5 fruit fly cellular contexts compared by ENCODE assay signal in genomic region chrX:5061989-5062388, dm6.
TF ChIP-seq lines count a peak whose summit lies in the region.

No protein-coding gene starts in this region.

- TF ChIP-seq CTCF in whole organism, embryonic (GFP tag; optimal IDR thresholded peaks at IDR 0.05; lab: Kevin White, UChicago) = no peak

TF ChIP-seq in whole organism, adult, 20 proteins besides CTCF, POLR2A, EP300 and RAD21:
- TF ChIP-seq CG14711 (tag; optimal IDR thresholded peaks at IDR 0.05; lab: Kevin White, UChicago) (peak; percentile 11), Clk (GFP tag; optimal IDR thresholded peaks at IDR 0.05; lab: Kevin White, UChicago) (no peak), CG7045 (GFP tag; optimal IDR thresholded peaks at IDR 0.05; lab: Kevin White, UChicago) (no peak)

TF ChIP-seq in whole organism, embryonic, 481 proteins besides CTCF, POLR2A, EP300 and RAD21 (continues in another document):
- no peak for TF ChIP-seq toy (GFP tag; IDR thresholded peaks at IDR 0.05; lab: Robert Waterston, UW)
- no peak for TF ChIP-seq MTF-1 (GFP tag; optimal IDR thresholded peaks at IDR 0.05; lab: Kevin White, UChicago; ENCODE audit: borderline replicate concordance)
- TF ChIP-seq CG12391 (tag; optimal IDR thresholded peaks at IDR 0.05; lab: Kevin White, UChicago) = peak; percentile 17
- no peak for TF ChIP-seq CG30403 (GFP tag; optimal IDR thresholded peaks at IDR 0.05; lab: Kevin White, UChicago)
- TF ChIP-seq CG9727 (GFP tag; optimal IDR thresholded peaks at IDR 0.05; lab: Kevin White, UChicago) = peak; percentile 24
- TF ChIP-seq cwo (GFP tag; optimal IDR thresholded peaks at IDR 0.05; lab: Kevin White, UChicago) = no peak
- TF ChIP-seq ems (GFP tag; optimal IDR thresholded peaks at IDR 0.05; lab: Kevin White, UChicago) = no peak
- TF ChIP-seq CG14860 (GFP tag; IDR thresholded peaks at IDR 0.05; lab: Robert Waterston, UW; ENCODE audit: partially characterized antibody) = no peak
- TF ChIP-seq nmo (GFP tag; optimal IDR thresholded peaks at IDR 0.05; lab: Kevin White, UChicago) = no peak
- TF ChIP-seq CG8281 (tag; optimal IDR thresholded peaks at IDR 0.05; lab: Kevin White, UChicago) = no peak
- peak; percentile 25; the same call in 1 of the 3 replicates for TF ChIP-seq dysf (GFP tag; IDR thresholded peaks at IDR 0.05; lab: Robert Waterston, UW)
- TF ChIP-seq Doc2 (GFP tag; IDR thresholded peaks at IDR 0.05; lab: Robert Waterston, UW) = no peak
- TF ChIP-seq Hr39 (optimal IDR thresholded peaks at IDR 0.05; lab: Kevin White, UChicago) = no peak
- peak; percentile 16 for TF ChIP-seq pum (GFP tag; optimal IDR thresholded peaks at IDR 0.05; lab: Kevin White, UChicago)
- TF ChIP-seq br (optimal IDR thresholded peaks at IDR 0.05; lab: Kevin White, UChicago) = no peak
- TF ChIP-seq lbe (GFP tag; optimal IDR thresholded peaks at IDR 0.05; lab: Kevin White, UChicago) = no peak
- TF ChIP-seq CG32767 (GFP tag; IDR thresholded peaks at IDR 0.05; lab: Robert Waterston, UW) = no peak
- no peak for TF ChIP-seq peb (GFP tag; IDR thresholded peaks at IDR 0.05; lab: Robert Waterston, UW)
- no peak for TF ChIP-seq CkIIα-i1 (GFP tag; IDR thresholded peaks at IDR 0.05; lab: Robert Waterston, UW)
- TF ChIP-seq Dref (GFP tag; IDR thresholded peaks at IDR 0.05; lab: Robert Waterston, UW) = no peak
- TF ChIP-seq Nf-YB (GFP tag; optimal IDR thresholded peaks at IDR 0.05; lab: Kevin White, UChicago) = no peak
- no peak for TF ChIP-seq Lhr (GFP tag; optimal IDR thresholded peaks at IDR 0.05; lab: Kevin White, UChicago)
- TF ChIP-seq CG14667 (GFP tag; IDR thresholded peaks at IDR 0.05; lab: Robert Waterston, UW) = no peak

TF ChIP-seq in whole organism, prepupa, 60 proteins besides CTCF, POLR2A, EP300 and RAD21 (continues in another document):
- TF ChIP-seq Gug (GFP tag; IDR thresholded peaks at IDR 0.05; lab: Robert Waterston, UW) (no peak), CG10669 (GFP tag; optimal IDR thresholded peaks at IDR 0.05; lab: Kevin White, UChicago) (no peak), Sox14 (GFP tag; optimal IDR thresholded peaks at IDR 0.05; lab: Kevin White, UChicago) (peak; percentile 16), Blimp-1 (GFP tag; optimal IDR thresholded peaks at IDR 0.05; lab: Kevin White, UChicago) (no peak), cyc (GFP tag; optimal IDR thresholded peaks at IDR 0.05; lab: Kevin White, UChicago) (no peak), CG7368 (GFP tag; optimal IDR thresholded peaks at IDR 0.05; lab: Kevin White, UChicago) (no peak), fkh (GFP tag; optimal IDR thresholded peaks at IDR 0.05; lab: Kevin White, UChicago) (no peak), CG32006 (GFP tag; optimal IDR thresholded peaks at IDR 0.05; lab: Kevin White, UChicago) (peak; percentile 18), CG11294 (GFP tag; IDR thresholded peaks at IDR 0.05; lab: Robert Waterston, UW) (no peak), CG10631 (GFP tag; optimal IDR thresholded peaks at IDR 0.05; lab: Kevin White, UChicago) (no peak), CG3919 (GFP tag; optimal IDR thresholded peaks at IDR 0.05; lab: Kevin White, UChicago) (peak; percentile 19), OdsH (GFP tag; optimal IDR thresholded peaks at IDR 0.05; lab: Kevin White, UChicago) (peak; percentile 1), CG15336 (GFP tag; IDR thresholded peaks at IDR 0.05; lab: Robert Waterston, UW) (peak; percentile 36; the same call in 1 of the 2 replicates), esn (GFP tag; optimal IDR thresholded peaks at IDR 0.05; lab: Kevin White, UChicago) (peak; percentile 9), CG6808 (GFP tag; optimal IDR thresholded peaks at IDR 0.05; lab: Kevin White, UChicago) (no peak), CG3032 (tag; optimal IDR thresholded peaks at IDR 0.05; lab: Kevin White, UChicago) (no peak), CG6854 (GFP tag; optimal IDR thresholded peaks at IDR 0.05; lab: Kevin White, UChicago) (no peak), Met (GFP tag; optimal IDR thresholded peaks at IDR 0.05; lab: Kevin White, UChicago) (peak; percentile 36), CG6276 (GFP tag; optimal IDR thresholded peaks at IDR 0.05; lab: Kevin White, UChicago) (no peak), CG8119 (GFP tag; IDR thresholded peaks at IDR 0.05; lab: Robert Waterston, UW) (peak; percentile 31; the same call in 1 of the 3 replicates), CG11762 (GFP tag; optimal IDR thresholded peaks at IDR 0.05; lab: Kevin White, UChicago; ENCODE audit: insufficient read depth) (no peak), Ets21C (GFP tag; optimal IDR thresholded peaks at IDR 0.05; lab: Kevin White, UChicago) (no peak), CG31627 (GFP tag; optimal IDR thresholded peaks at IDR 0.05; lab: Kevin White, UChicago) (peak; percentile 9)

TF ChIP-seq in whole organism, pupa, 21 proteins besides CTCF, POLR2A, EP300 and RAD21:
- no peak for TF ChIP-seq CG34367 (tag; optimal IDR thresholded peaks at IDR 0.05; lab: Kevin White, UChicago)
- TF ChIP-seq CG14655 (GFP tag; optimal IDR thresholded peaks at IDR 0.05; lab: Kevin White, UChicago) = peak; percentile 11
- no peak for TF ChIP-seq Pif1A (GFP tag; optimal IDR thresholded peaks at IDR 0.05; lab: Kevin White, UChicago)
- TF ChIP-seq rn (GFP tag; IDR thresholded peaks at IDR 0.05; lab: Robert Waterston, UW) = no peak
- TF ChIP-seq CG9948 (tag; optimal IDR thresholded peaks at IDR 0.05; lab: Kevin White, UChicago) = no peak
- TF ChIP-seq CG32121 (GFP tag; IDR thresholded peaks at IDR 0.05; lab: Robert Waterston, UW) = peak; percentile 27; the same call in 1 of the 2 replicates
- 0 out of 3 replicates have a peak, but pooled peaks have one; percentile 35 for TF ChIP-seq CG4496 (GFP tag; IDR thresholded peaks at IDR 0.05; lab: Robert Waterston, UW)
- TF ChIP-seq D1 (tag; optimal IDR thresholded peaks at IDR 0.05; lab: Kevin White, UChicago) = no peak
- peak; percentile 16; the same call in 1 of the 2 replicates for TF ChIP-seq Ets98B (GFP tag; IDR thresholded peaks at IDR 0.05; lab: Robert Waterston, UW)

TF ChIP-seq in whole organism, wandering third instar larva, 38 proteins besides CTCF, POLR2A, EP300 and RAD21:
- TF ChIP-seq foxo (GFP tag; optimal IDR thresholded peaks at IDR 0.05; lab: Kevin White, UChicago) = peak in 1 of 2 experiments; percentile 16
- TF ChIP-seq Hr78 (GFP tag; optimal IDR thresholded peaks at IDR 0.05; lab: Kevin White, UChicago) = no peak
- TF ChIP-seq Hr83 (GFP tag; optimal IDR thresholded peaks at IDR 0.05; lab: Kevin White, UChicago; ENCODE audit: poor library complexity, severe bottlenecking) = no peak
- TF ChIP-seq Hnf4 (GFP tag; optimal IDR thresholded peaks at IDR 0.05; lab: Kevin White, UChicago) = peak; percentile 29
- TF ChIP-seq fru (GFP tag; optimal IDR thresholded peaks at IDR 0.05; lab: Kevin White, UChicago) = peak; percentile 40
- peak; percentile 29 for TF ChIP-seq rgr (GFP tag; optimal IDR thresholded peaks at IDR 0.05; lab: Kevin White, UChicago)
- TF ChIP-seq lola (GFP tag; optimal IDR thresholded peaks at IDR 0.05; lab: Kevin White, UChicago) = no peak
- TF ChIP-seq Myc (optimal IDR thresholded peaks at IDR 0.05; lab: Kevin White, UChicago) = no peak
- peak; percentile 19 for TF ChIP-seq h (GFP tag; optimal IDR thresholded peaks at IDR 0.05; lab: Kevin White, UChicago)
- no peak for TF ChIP-seq Abd-B (GFP tag; optimal IDR thresholded peaks at IDR 0.05; lab: Kevin White, UChicago)
- TF ChIP-seq tai (GFP tag; optimal IDR thresholded peaks at IDR 0.05; lab: Kevin White, UChicago) = no peak
- no peak for TF ChIP-seq Vsx2 (GFP tag; optimal IDR thresholded peaks at IDR 0.05; lab: Kevin White, UChicago; ENCODE audit: partially characterized antibody)
- no peak for TF ChIP-seq Sp1 (GFP tag; optimal IDR thresholded peaks at IDR 0.05; lab: Kevin White, UChicago)
- TF ChIP-seq CG9705 (GFP tag; optimal IDR thresholded peaks at IDR 0.05; lab: Kevin White, UChicago) = no peak
- TF ChIP-seq ey (GFP tag; optimal IDR thresholded peaks at IDR 0.05; lab: Kevin White, UChicago) = peak; percentile 28
- TF ChIP-seq dmrt93B (GFP tag; optimal IDR thresholded peaks at IDR 0.05; lab: Kevin White, UChicago) = no peak
